Fruit fly (Drosophila melanogaster) whole organism, embryonic: ENCODE measurements around the gene Ccz1.
A peak's percentile ranks its signal among the peaks of the same experiment; 100 is the strongest.

Experiments
- CG10366 ChIP-seq: fragments of 200-800 bp; sonication (Bioruptor generic); IDR thresholded peaks from 2 replicates; pipeline ENCODE4 v1.3.6; 2022; ENCODE audit warnings: missing biosample characterization, missing genetic modification characterization
- CG11093 ChIP-seq: fragments of 200-800 bp; sonication (Bioruptor generic); IDR thresholded peaks from 3 replicates; pipeline ENCODE4 v1.3.6; 2022; ENCODE audit warnings: missing biosample characterization, missing genetic modification characterization
- CG11247 ChIP-seq: fragments of 200-800 bp; sonication (Bioruptor generic); IDR thresholded peaks from 2 replicates; pipeline ENCODE4 v1.3.6; 2022; ENCODE audit warnings: missing biosample characterization, missing genetic modification characterization
- CG12219 ChIP-seq: fragments of 200-800 bp; sonication (Bioruptor generic); optimal IDR thresholded peaks from 3 replicates; lab custom pipeline; 2018; ENCODE audit warnings: missing biosample characterization, mild to moderate bottlenecking, missing genetic modification characterization
- CG12299 ChIP-seq: fragments of 200-800 bp; sonication (Bioruptor generic); optimal IDR thresholded peaks from 2 replicates; lab custom pipeline; 2018; ENCODE audit warnings: missing biosample characterization, mild to moderate bottlenecking, missing genetic modification characterization
- CG14441 ChIP-seq: fragments of 200-800 bp; sonication (Bioruptor generic); IDR thresholded peaks from 2 replicates; pipeline ENCODE4 v1.3.6; 2022; ENCODE audit warnings: missing biosample characterization, missing genetic modification characterization
- CG14710 ChIP-seq: fragments of 200-800 bp; sonication (Bioruptor generic); optimal IDR thresholded peaks from 3 replicates; lab custom pipeline; 2019; ENCODE audit warnings: missing biosample characterization, mild to moderate bottlenecking, missing genetic modification characterization, moderate library complexity
- CG2120 ChIP-seq: fragments of 200-800 bp; sonication (Bioruptor generic); optimal IDR thresholded peaks from 3 replicates; lab custom pipeline; 2016; ENCODE audit warnings: missing biosample characterization, missing genetic modification characterization
- CG2678 ChIP-seq: fragments of 200-800 bp; sonication (Bioruptor generic); optimal IDR thresholded peaks from 3 replicates; lab custom pipeline; 2019; ENCODE audit warnings: missing biosample characterization, mild to moderate bottlenecking, missing genetic modification characterization, moderate library complexity
- CG30020 ChIP-seq: fragments of 200-800 bp; optimal IDR thresholded peaks from 2 replicates; lab custom pipeline; 2019; ENCODE audit warnings: missing biosample characterization, mild to moderate bottlenecking, missing genetic modification characterization, moderate library complexity
- CG33213 ChIP-seq: fragments of 200-800 bp; sonication (Bioruptor generic); optimal IDR thresholded peaks from 3 replicates; lab custom pipeline; 2016; ENCODE audit warnings: missing biosample characterization, missing genetic modification characterization
- CG4404 ChIP-seq: fragments of 200-800 bp; sonication (Bioruptor generic); IDR thresholded peaks from 2 replicates; pipeline ENCODE4 v1.3.6; 2022; ENCODE audit warnings: missing biosample characterization, missing genetic modification characterization
- CG7987 ChIP-seq: fragments of 200-800 bp; sonication (Bioruptor generic); optimal IDR thresholded peaks from 2 replicates; lab custom pipeline; 2018; ENCODE audit warnings: missing biosample characterization, mild to moderate bottlenecking, missing genetic modification characterization, moderate library complexity
- CG8478 ChIP-seq: fragments of >200 bp; optimal IDR thresholded peaks from 2 replicates; lab custom pipeline; 2018
- CG9437 ChIP-seq: fragments of 200-800 bp; sonication (Bioruptor generic); optimal IDR thresholded peaks from 2 replicates; lab custom pipeline; 2018; ENCODE audit warnings: missing biosample characterization, mild to moderate bottlenecking, missing genetic modification characterization
- CG9609 ChIP-seq: fragments of 200-800 bp; sonication (Bioruptor generic); optimal IDR thresholded peaks from 3 replicates; lab custom pipeline; 2016; ENCODE audit warnings: missing biosample characterization, missing genetic modification characterization
- CG9727 ChIP-seq: fragments of 200-800 bp; sonication (Bioruptor generic); optimal IDR thresholded peaks from 3 replicates; lab custom pipeline; 2017; ENCODE audit warnings: missing biosample characterization, mild to moderate bottlenecking, missing genetic modification characterization
- CG9797 ChIP-seq: fragments of 200-800 bp; sonication (Bioruptor generic); optimal IDR thresholded peaks from 3 replicates; lab custom pipeline; 2018; ENCODE audit warnings: missing biosample characterization, mild to moderate bottlenecking, missing genetic modification characterization
- Camta ChIP-seq: fragments of 200-800 bp; sonication (Bioruptor generic); optimal IDR thresholded peaks from 2 replicates; lab custom pipeline; 2016; ENCODE audit warnings: missing biosample characterization, missing genetic modification characterization
- CrebB ChIP-seq: fragments of 200-800 bp; sonication (Bioruptor generic); optimal IDR thresholded peaks from 3 replicates; lab custom pipeline; 2018; ENCODE audit warnings: missing biosample characterization, mild to moderate bottlenecking, missing genetic modification characterization
- ERR ChIP-seq: fragments of 200-800 bp; sonication (Bioruptor generic); optimal IDR thresholded peaks from 2 replicates; lab custom pipeline; 2016; ENCODE audit warnings: missing biosample characterization, missing genetic modification characterization
- Ets65A ChIP-seq: fragments of 200-800 bp; sonication (Bioruptor generic); peaks from one replicate; lab custom pipeline; 2016; ENCODE audit warnings: missing biosample characterization, missing genetic modification characterization
- Fer3 ChIP-seq: fragments of 200-800 bp; sonication (Bioruptor generic); optimal IDR thresholded peaks from 2 replicates; lab custom pipeline; 2018; ENCODE audit warnings: missing biosample characterization, mild to moderate bottlenecking, missing genetic modification characterization, moderate library complexity
- H2.0 ChIP-seq: fragments of 200-800 bp; sonication (Bioruptor generic); IDR thresholded peaks from 2 replicates; pipeline ENCODE4 v1.3.6; 2022; ENCODE audit warnings: missing biosample characterization, missing genetic modification characterization
- Hr3 ChIP-seq: fragments of 200-800 bp; sonication (Bioruptor generic); optimal IDR thresholded peaks from 3 replicates; lab custom pipeline; 2016; ENCODE audit warnings: missing biosample characterization, missing genetic modification characterization
- Max ChIP-seq: fragments of 200-800 bp; sonication (Bioruptor generic); optimal IDR thresholded peaks from 2 replicates; lab custom pipeline; 2016; ENCODE audit warnings: missing biosample characterization, mild to moderate bottlenecking, missing genetic modification characterization
- Med ChIP-seq: fragments of 200-800 bp; sonication (Bioruptor generic); peaks from one replicate; lab custom pipeline; 2016; ENCODE audit warnings: missing biosample characterization, missing genetic modification characterization, mild to moderate bottlenecking, inconsistent platforms, moderate library complexity
- Mrtf ChIP-seq: fragments of 200-800 bp; sonication (Bioruptor generic); IDR thresholded peaks from 3 replicates; pipeline ENCODE4 v1.3.6; 2022; ENCODE audit warnings: missing biosample characterization, missing genetic modification characterization
- Myb ChIP-seq: fragments of 200-800 bp; sonication (Bioruptor generic); optimal IDR thresholded peaks from 2 replicates; lab custom pipeline; 2016; ENCODE audit warnings: missing biosample characterization, missing genetic modification characterization
- Scr ChIP-seq: fragments of 200-800 bp; sonication (Bioruptor generic); IDR thresholded peaks from 2 replicates; pipeline ENCODE4 v1.3.6; 2022; ENCODE audit warnings: missing biosample characterization, missing genetic modification characterization; ENCODE audit not compliant: partially characterized antibody
- Side ChIP-seq: fragments of 200-800 bp; sonication (Bioruptor generic); optimal IDR thresholded peaks from 2 replicates; lab custom pipeline; 2016; ENCODE audit warnings: missing biosample characterization, missing genetic modification characterization
- Sry-β ChIP-seq: fragments of 200-800 bp; sonication (Bioruptor generic); optimal IDR thresholded peaks from 2 replicates; lab custom pipeline; 2018; ENCODE audit warnings: missing biosample characterization, mild to moderate bottlenecking, missing genetic modification characterization, moderate library complexity
- Stat92E ChIP-seq, 3 experiments: fragments of >200 bp in 2 of 3; fragments of 200-800 bp in 1 of 3; sonication (Bioruptor generic) in 1 of 3; optimal IDR thresholded peaks; 2 replicates each; lab custom pipeline; 2017 to 2019; ENCODE audit warnings: missing biosample characterization in 3 of 3, missing genetic modification characterization in 3 of 3, mild to moderate bottlenecking in 1 of 3, moderate library complexity in 1 of 3
- Trl ChIP-seq, 3 experiments: fragments of >200 bp in 2 of 3; fragments of 200-800 bp in 1 of 3; sonication (Bioruptor generic) in 1 of 3; optimal IDR thresholded peaks; 2 replicates in 1 of 3; 3 replicates in 2 of 3; lab custom pipeline; 2016 to 2017; ENCODE audit warnings: missing biosample characterization in 1 of 3, missing genetic modification characterization in 1 of 3
- ase ChIP-seq: fragments of 200-800 bp; sonication (Bioruptor generic); IDR thresholded peaks from 3 replicates; pipeline ENCODE4 v1.3.6; 2022; ENCODE audit warnings: missing biosample characterization, missing genetic modification characterization
- ash1 ChIP-seq: fragments of 200-800 bp; sonication (Bioruptor generic); optimal IDR thresholded peaks from 2 replicates; lab custom pipeline; 2018; ENCODE audit warnings: missing biosample characterization, mild to moderate bottlenecking, missing genetic modification characterization
- bcd ChIP-seq: fragments of 200-800 bp; sonication (Bioruptor generic); optimal IDR thresholded peaks from 2 replicates; lab custom pipeline; 2017; ENCODE audit warnings: missing biosample characterization, mild to moderate bottlenecking, missing genetic modification characterization
- bigmax ChIP-seq: fragments of 200-800 bp; sonication (Bioruptor generic); optimal IDR thresholded peaks from 2 replicates; lab custom pipeline; 2018; ENCODE audit warnings: missing biosample characterization, mild to moderate bottlenecking, missing genetic modification characterization
- crp ChIP-seq, 2 experiments: fragments of 200-800 bp; sonication (Bioruptor generic); optimal IDR thresholded peaks; 2 replicates in 1 of 2; 3 replicates in 1 of 2; lab custom pipeline; 2017; ENCODE audit warnings: missing biosample characterization in 2 of 2, missing genetic modification characterization in 2 of 2, mild to moderate bottlenecking in 1 of 2, moderate library complexity in 1 of 2
- dm ChIP-seq: fragments of 200-800 bp; sonication (Bioruptor generic); optimal IDR thresholded peaks from 3 replicates; lab custom pipeline; 2016; ENCODE audit warnings: missing biosample characterization, missing genetic modification characterization
- emc ChIP-seq: fragments of 200-800 bp; sonication (Bioruptor generic); optimal IDR thresholded peaks from 2 replicates; lab custom pipeline; 2016; ENCODE audit warnings: missing biosample characterization, missing genetic modification characterization
- eve ChIP-seq, 2 experiments: fragments of >200 bp; optimal IDR thresholded peaks; 2 replicates each; lab custom pipeline; 2017; ENCODE audit warnings: missing biosample characterization in 2 of 2, missing genetic modification characterization in 2 of 2
- exex ChIP-seq: fragments of 200-800 bp; sonication (Bioruptor generic); optimal IDR thresholded peaks from 4 replicates; lab custom pipeline; 2018; ENCODE audit warnings: missing biosample characterization, mild to moderate bottlenecking, missing genetic modification characterization, moderate library complexity
- gce ChIP-seq: fragments of 200-800 bp; sonication (Bioruptor generic); IDR thresholded peaks from 3 replicates; pipeline ENCODE4 v1.3.6; 2022; ENCODE audit warnings: missing biosample characterization, missing genetic modification characterization
- h ChIP-seq: fragments of >200 bp; optimal IDR thresholded peaks from 2 replicates; lab custom pipeline; 2017
- hbn ChIP-seq: fragments of 200-800 bp; sonication (Bioruptor generic); IDR thresholded peaks from 2 replicates; pipeline ENCODE4 v1.3.6; 2022; ENCODE audit warnings: missing biosample characterization, missing genetic modification characterization; ENCODE audit not compliant: partially characterized antibody
- kni ChIP-seq: fragments of 200-800 bp; sonication (Bioruptor generic); optimal IDR thresholded peaks from 3 replicates; lab custom pipeline; 2017; ENCODE audit warnings: mild to moderate bottlenecking, missing biosample characterization, missing genetic modification reagents, missing genetic modification characterization
- lbe ChIP-seq: fragments of 200-800 bp; sonication (Bioruptor generic); optimal IDR thresholded peaks from 2 replicates; lab custom pipeline; 2016; ENCODE audit warnings: missing biosample characterization, mild to moderate bottlenecking, missing genetic modification characterization
- otp ChIP-seq: fragments of 200-800 bp; sonication (Bioruptor generic); IDR thresholded peaks from 3 replicates; pipeline ENCODE4, ENCODE4 v1.3.6; 2022; ENCODE audit warnings: missing biosample characterization, missing genetic modification characterization
- rib ChIP-seq: fragments of 200-800 bp; sonication (Bioruptor generic); IDR thresholded peaks from 2 replicates; pipeline ENCODE4 v1.3.6; 2022; ENCODE audit warnings: missing biosample characterization, missing genetic modification characterization
- shn ChIP-seq: fragments of 200-800 bp; sonication (Bioruptor generic); optimal IDR thresholded peaks from 3 replicates; lab custom pipeline; 2016; ENCODE audit warnings: missing biosample characterization, missing genetic modification characterization
- trem ChIP-seq: fragments of 200-800 bp; optimal IDR thresholded peaks from 3 replicates; lab custom pipeline; 2019; ENCODE audit warnings: missing biosample characterization, mild to moderate bottlenecking, missing genetic modification characterization, moderate library complexity

The Ccz1 gene

dm6 chr3L:3892154-3892624, 6.8 kb downstream of the Ccz1 start, which contains the start of gene Fie (continued):
- TF ChIP-seq CG4404 (GFP tag; lab: Robert Waterston, UW) (no peak), CG11247 (GFP tag; lab: Robert Waterston, UW) (no peak), Mrtf (GFP tag; lab: Robert Waterston, UW) (peak; percentile 18; the same call in 1 of the 3 replicates), CG2120 (GFP tag; lab: Kevin White, UChicago) (peak; percentile 86), CG9437 (GFP tag; lab: Kevin White, UChicago) (peak; percentile 60), CG8478 (lab: Kevin White, UChicago) (no peak), ERR (GFP tag; lab: Kevin White, UChicago) (no peak), Ets65A (GFP tag; lab: Kevin White, UChicago) (peak; percentile 59), Camta (GFP tag; lab: Kevin White, UChicago) (no peak), Sry-β (GFP tag; lab: Kevin White, UChicago) (no peak), Stat92E (GFP tag; optimal IDR thresholded peaks at IDR 0.05; lab: Kevin White, UChicago) (no peak), CG12219 (GFP tag; lab: Kevin White, UChicago) (peak; percentile 59), ase (GFP tag; lab: Robert Waterston, UW) (no peak), bigmax (no peak), Trl (optimal IDR thresholded peaks at IDR 0.05; lab: Kevin White, UChicago) (no peak), Trl (GFP tag; optimal IDR thresholded peaks at IDR 0.05; lab: Kevin White, UChicago) (no peak), dm (GFP tag; lab: Kevin White, UChicago) (no peak), CG10366 (GFP tag; lab: Robert Waterston, UW) (no peak), CG2678 (peak; percentile 85), CG9797 (GFP tag; lab: Kevin White, UChicago) (no peak), Med (GFP tag; lab: Kevin White, UChicago) (peak; percentile 89), shn (GFP tag; lab: Kevin White, UChicago) (no peak), emc (no peak), hbn (GFP tag; lab: Robert Waterston, UW) (no peak), eve (GFP tag; optimal IDR thresholded peaks at IDR 0.05; lab: Kevin White, UChicago) (no peak), CrebB (tag; lab: Kevin White, UChicago) (peak; percentile 28), Fer3 (tag; lab: Kevin White, UChicago) (peak; percentile 63), rib (GFP tag; lab: Robert Waterston, UW) (no peak), exex (tag; lab: Kevin White, UChicago) (peak; percentile 9), H2.0 (GFP tag; lab: Robert Waterston, UW) (no peak), kni (GFP tag; lab: Kevin White, UChicago) (no peak), Max (GFP tag; lab: Kevin White, UChicago) (peak; percentile 53), CG30020 (tag; lab: Kevin White, UChicago) (no peak), lbe (GFP tag; lab: Kevin White, UChicago) (no peak), CG14710 (tag; lab: Kevin White, UChicago) (peak; percentile 25), Hr3 (peak; percentile 62), CG9609 (no peak), Myb (GFP tag; lab: Kevin White, UChicago) (peak; percentile 7), otp (no peak), h (lab: Kevin White, UChicago) (no peak), bcd (GFP tag; lab: Kevin White, UChicago) (peak; percentile 57), ash1 (GFP tag; lab: Kevin White, UChicago) (no peak), gce (no peak), CG14441 (GFP tag; lab: Robert Waterston, UW) (peak; percentile 43; the same call in 1 of the 2 replicates), trem (tag; lab: Kevin White, UChicago) (no peak), Side (no peak), CG12299 (no peak), CG9727 (GFP tag; lab: Kevin White, UChicago) (peak; percentile 70), CG7987 (no peak), CG33213 (GFP tag; lab: Kevin White, UChicago) (peak; percentile 4), Scr (no peak), crp (GFP tag; optimal IDR thresholded peaks at IDR 0.05; lab: Kevin White, UChicago) (peak in 1 of 2 experiments; percentile 0), CG11093 (no peak)
